Worm (Caenorhabditis elegans): ENCODE data around the gene emb-5.

DNA sequence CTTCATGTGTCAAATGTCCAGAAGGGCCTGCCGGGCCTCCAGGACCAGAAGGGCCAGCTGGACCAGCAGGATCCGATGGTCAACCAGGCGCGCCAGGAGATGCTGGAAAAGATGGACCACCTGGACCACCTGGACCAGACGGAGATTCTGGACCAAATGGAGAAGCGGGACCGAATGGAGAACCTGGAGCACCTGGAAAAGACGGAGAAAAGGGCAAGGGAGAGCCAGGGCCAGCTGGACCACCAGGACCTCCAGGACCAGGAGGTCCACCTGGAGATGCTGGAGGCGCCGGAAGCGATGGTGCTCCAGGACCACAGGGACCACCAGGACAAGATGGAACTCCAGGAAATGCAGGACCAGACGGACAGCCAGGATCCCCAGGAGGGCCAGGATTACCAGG lies 28.2 kb upstream of the emb-5 start:
- TF ChIP-seq cog-1 (tag; optimal IDR thresholded peaks at IDR 0.05) (no peak), med-1 (GFP tag; optimal IDR thresholded peaks at IDR 0.05; ENCODE audit: insufficient read depth) (no peak)
